Fruit fly (Drosophila melanogaster): Measurements from ENCODE around the gene cact.

Gene cact

DNA sequence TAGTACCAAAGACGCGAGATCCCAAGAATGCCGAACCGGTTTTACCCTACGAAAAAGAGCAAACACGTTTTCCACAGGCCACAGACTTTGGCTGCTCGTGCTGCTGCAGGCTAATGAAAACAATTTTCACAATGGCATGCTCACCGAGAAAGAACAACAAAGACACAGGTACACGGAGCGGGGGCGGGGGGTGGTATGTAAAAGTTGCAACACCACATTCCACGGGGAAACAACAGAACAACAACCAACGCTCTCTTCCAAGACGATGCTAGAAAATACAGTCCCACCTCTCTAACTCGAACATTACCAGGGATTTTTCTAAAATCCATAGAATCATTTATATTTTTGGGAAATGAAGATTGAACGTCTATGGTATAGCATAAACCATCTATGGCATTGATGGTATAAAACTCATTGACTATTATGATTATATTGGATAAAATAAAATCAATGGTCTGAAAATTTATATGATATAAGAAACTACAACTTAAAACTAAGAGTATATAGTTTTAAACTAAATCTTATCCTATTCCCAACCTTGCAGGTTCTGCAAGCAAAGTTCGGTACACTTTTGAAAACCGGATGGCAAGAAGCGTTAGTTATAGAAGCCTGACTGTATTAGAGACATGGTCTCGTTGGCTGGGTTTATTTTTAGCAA is 44.5 kb downstream of the cact start (continued):
- TF ChIP-seq ap (GFP tag; IDR thresholded peaks at IDR 0.05) (no peak), HLHmδ (GFP tag; optimal IDR thresholded peaks at IDR 0.05) (peak; percentile 35), CG17328 (GFP tag; IDR thresholded peaks at IDR 0.05) (no peak), Med (GFP tag) (peak; percentile 46), gce (GFP tag; IDR thresholded peaks at IDR 0.05) (no peak), kni (GFP tag; optimal IDR thresholded peaks at IDR 0.05) (peak; percentile 19), CG2875 (GFP tag; optimal IDR thresholded peaks at IDR 0.05) (no peak), nau (GFP tag; optimal IDR thresholded peaks at IDR 0.05) (no peak), CG12391 (tag; optimal IDR thresholded peaks at IDR 0.05) (peak; percentile 7), so (GFP tag; IDR thresholded peaks at IDR 0.05) (no peak), grau (tag; optimal IDR thresholded peaks at IDR 0.05) (peak; percentile 92), CG7839 (tag; optimal IDR thresholded peaks at IDR 0.05) (peak; percentile 14), CrebB (tag; optimal IDR thresholded peaks at IDR 0.05) (no peak), crc (GFP tag; optimal IDR thresholded peaks at IDR 0.05) (no peak), cas (GFP tag; IDR thresholded peaks at IDR 0.05) (no peak), Hr51 (GFP tag; optimal IDR thresholded peaks at IDR 0.05) (no peak), CG10267 (tag; optimal IDR thresholded peaks at IDR 0.05) (peak; percentile 8), sens (GFP tag) (peak; percentile 77), CG6813 (GFP tag; optimal IDR thresholded peaks at IDR 0.05) (no peak), twi (tag; optimal IDR thresholded peaks at IDR 0.05) (peak; percentile 22), Doc2 (GFP tag; IDR thresholded peaks at IDR 0.05) (no peak), Trl (optimal IDR thresholded peaks at IDR 0.05) (peak; percentile 28 to 30), Trl (GFP tag; optimal IDR thresholded peaks at IDR 0.05) (no peak), CG11504 (tag; optimal IDR thresholded peaks at IDR 0.05) (peak; percentile 16), Xrp1 (GFP tag; IDR thresholded peaks at IDR 0.05) (0 out of 2 replicates have a peak, but pooled peaks have one; percentile 15), CG33557 (GFP tag; optimal IDR thresholded peaks at IDR 0.05) (peak; percentile 38), vvl (GFP tag; IDR thresholded peaks at IDR 0.05) (peak; percentile 22; the same call in 1 of the 2 replicates), Ssrp (tag; optimal IDR thresholded peaks at IDR 0.05) (peak; percentile 26), pfk (GFP tag; optimal IDR thresholded peaks at IDR 0.05) (no peak), eve (GFP tag; optimal IDR thresholded peaks at IDR 0.05) (peak in 1 of 2 experiments; percentile 49), CG13624 (GFP tag; optimal IDR thresholded peaks at IDR 0.05) (no peak), rib (GFP tag; IDR thresholded peaks at IDR 0.05) (peak; percentile 14; the same call in 1 of the 2 replicates), sd (tag; optimal IDR thresholded peaks at IDR 0.05) (peak; percentile 97), CG4617 (GFP tag; optimal IDR thresholded peaks at IDR 0.05; ENCODE audit: borderline replicate concordance) (no peak), usp (GFP tag; optimal IDR thresholded peaks at IDR 0.05) (no peak), gem (tag; optimal IDR thresholded peaks at IDR 0.05) (peak; percentile 42), row (GFP tag; IDR thresholded peaks at IDR 0.05) (0 out of 3 replicates have a peak, but pooled peaks have one; percentile 20), Poxn (GFP tag; IDR thresholded peaks at IDR 0.05) (no peak), Hey (tag; optimal IDR thresholded peaks at IDR 0.05) (no peak), CG8924 (tag; optimal IDR thresholded peaks at IDR 0.05) (peak; percentile 15), z (GFP tag; IDR thresholded peaks at IDR 0.05) (peak; percentile 14; the same call in 1 of the 3 replicates), Sox100B (GFP tag; optimal IDR thresholded peaks at IDR 0.05) (peak; percentile 25), CoRest (tag; optimal IDR thresholded peaks at IDR 0.05) (peak; percentile 36), crol (GFP tag; IDR thresholded peaks at IDR 0.05) (peak; percentile 83), phol (tag; optimal IDR thresholded peaks at IDR 0.05) (peak; percentile 6), Dip3 (GFP tag; optimal IDR thresholded peaks at IDR 0.05) (no peak)

Measured in whole organism, embryonic.